Fruit fly (Drosophila melanogaster): ENCODE data around the gene gammaSnap2.
A peak's percentile ranks its signal among the peaks of the same experiment; 100 is the strongest.

dm6 chr3R:10087206-10087927, 33.8 kb downstream of the gammaSnap2 start:
- TF ChIP-seq pan (optimal IDR thresholded peaks at IDR 0.05) (no peak), psq (optimal IDR thresholded peaks at IDR 0.05) (no peak), usp (GFP tag; optimal IDR thresholded peaks at IDR 0.05) (no peak), EcR (GFP tag; optimal IDR thresholded peaks at IDR 0.05) (no peak), CG8478 (optimal IDR thresholded peaks at IDR 0.05) (peak; percentile 41), Dll (optimal IDR thresholded peaks at IDR 0.05) (peak; percentile 37)
